Fruit fly (Drosophila melanogaster): Measurements from ENCODE around the gene CG11760.

CG11760 gene

DNA sequence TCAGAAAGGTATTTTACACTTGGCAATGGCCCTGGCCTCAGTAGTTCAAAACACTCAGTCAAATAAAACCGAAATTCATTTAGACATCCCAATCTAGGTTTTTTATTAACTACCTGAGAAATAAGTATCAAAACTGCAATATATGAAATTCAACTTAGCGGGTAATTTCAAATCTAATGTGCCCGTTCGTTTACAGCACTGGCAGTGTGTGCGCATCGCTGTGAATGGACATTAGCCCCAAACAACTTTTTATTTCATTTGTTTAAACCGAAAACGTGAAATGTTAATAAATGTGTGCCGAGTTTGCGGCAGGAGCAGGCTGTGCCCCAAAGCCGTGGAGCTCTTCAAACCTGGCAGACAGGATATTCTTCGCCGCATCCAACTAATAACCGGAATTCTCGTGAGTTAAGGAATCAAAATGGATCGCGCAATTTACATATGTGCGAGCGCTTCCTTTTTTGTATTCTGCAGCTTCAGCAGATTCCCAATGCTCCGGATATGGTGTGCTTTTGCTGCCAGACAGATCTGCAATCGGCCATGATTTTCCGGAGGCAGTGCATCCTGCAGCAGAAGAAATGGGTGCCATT, 4.1 kb downstream of the CG11760 start, which contains the start of gene nom (continued):
- TF ChIP-seq HmgZ (tag; optimal IDR thresholded peaks at IDR 0.05) (peak; percentile 11), vvl (GFP tag; IDR thresholded peaks at IDR 0.05) (0 out of 2 replicates have a peak, but pooled peaks have one; percentile 29), crp (GFP tag; optimal IDR thresholded peaks at IDR 0.05) (peak in 1 of 2 experiments; percentile 22), CG18011 (GFP tag; optimal IDR thresholded peaks at IDR 0.05) (peak; percentile 29), Myb (GFP tag; optimal IDR thresholded peaks at IDR 0.05) (peak; percentile 88), Pdp1 (GFP tag; optimal IDR thresholded peaks at IDR 0.05) (peak in 1 of 2 experiments; percentile 49), Dp (GFP tag; optimal IDR thresholded peaks at IDR 0.05) (peak; percentile 84), E2f2 (GFP tag; IDR thresholded peaks at IDR 0.05) (peak; percentile 89), CG14860 (GFP tag; IDR thresholded peaks at IDR 0.05; ENCODE audit: partially characterized antibody) (0 out of 3 replicates have a peak, but pooled peaks have one; percentile 23), Scr (GFP tag; IDR thresholded peaks at IDR 0.05; ENCODE audit: partially characterized antibody) (0 out of 2 replicates have a peak, but pooled peaks have one; percentile 7), CG14667 (GFP tag; IDR thresholded peaks at IDR 0.05) (no peak)

DNA sequence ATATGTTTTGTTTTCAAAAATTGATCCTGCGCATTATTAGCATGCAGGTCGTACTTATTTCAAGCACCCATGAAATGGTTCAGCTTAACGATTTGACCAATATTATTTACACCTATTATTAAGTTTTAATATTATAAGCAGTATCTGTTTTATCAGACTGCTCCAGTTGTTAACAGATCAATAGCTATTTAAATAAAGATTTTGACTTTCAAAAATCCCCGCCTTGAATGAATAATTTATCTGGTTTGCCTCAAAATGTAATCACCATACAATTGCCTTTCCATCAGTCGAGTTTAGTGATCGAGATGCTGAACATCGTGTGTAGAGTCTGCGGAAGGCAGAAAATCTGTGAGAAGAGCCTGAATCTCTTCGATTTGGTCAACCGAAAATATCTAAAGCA, 6.2 kb downstream of the CG11760 start, which contains the start of gene ouib:
Gene ouib (plus strand): TSS at position 301 of the 400 bp plus-strand sequence.
- no peak for TF ChIP-seq ERR (GFP tag; optimal IDR thresholded peaks at IDR 0.05)

DNA sequence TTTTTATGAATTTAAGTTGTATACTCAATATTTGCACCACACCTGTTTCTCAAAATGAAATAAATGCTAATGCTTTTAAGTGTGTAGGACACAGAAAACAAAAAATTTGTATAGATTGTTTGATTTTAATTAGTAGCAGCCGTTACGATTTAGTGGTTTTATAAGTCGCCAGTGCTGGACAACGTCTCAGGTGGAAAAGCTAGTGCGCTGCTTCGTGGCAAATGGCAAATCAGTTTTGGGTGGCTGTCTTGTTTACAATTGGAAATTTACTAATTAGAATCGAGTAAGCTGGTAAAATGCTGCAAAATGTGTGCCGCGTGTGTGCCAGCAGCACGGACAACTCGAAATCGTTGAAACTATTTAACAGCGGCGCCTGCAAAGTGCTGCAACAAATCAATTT, 7.6 kb downstream of the CG11760 start, which contains the start of gene CG8159:
Gene CG8159 (plus strand): TSS at position 223 of the 400 bp plus-strand sequence.
- TF ChIP-seq tx (GFP tag; optimal IDR thresholded peaks at IDR 0.05) = no peak
- TF ChIP-seq CG8290 (GFP tag; optimal IDR thresholded peaks at IDR 0.05) = no peak
- no peak for TF ChIP-seq CG8290 (tag; optimal IDR thresholded peaks at IDR 0.05)
- no peak for TF ChIP-seq otp (GFP tag; IDR thresholded peaks at IDR 0.05)
- no peak for TF ChIP-seq slp2 (GFP tag; optimal IDR thresholded peaks at IDR 0.05)
- TF ChIP-seq yki (optimal IDR thresholded peaks at IDR 0.05) = no peak
- no peak for TF ChIP-seq schlank (tag; optimal IDR thresholded peaks at IDR 0.05)
- no peak for TF ChIP-seq nerfin-2 (GFP tag; IDR thresholded peaks at IDR 0.05; ENCODE audit: partially characterized antibody)
- TF ChIP-seq zf30C (GFP tag; optimal IDR thresholded peaks at IDR 0.05) = no peak
- TF ChIP-seq sc (optimal IDR thresholded peaks at IDR 0.05) = no peak
- TF ChIP-seq sc (GFP tag; optimal IDR thresholded peaks at IDR 0.05) = no peak
- no peak for TF ChIP-seq trh (GFP tag; optimal IDR thresholded peaks at IDR 0.05)
- TF ChIP-seq CG10366 (GFP tag; IDR thresholded peaks at IDR 0.05) = no peak
- TF ChIP-seq CG15011 (GFP tag; optimal IDR thresholded peaks at IDR 0.05) = no peak
- peak; percentile 93 for TF ChIP-seq Myb (GFP tag; optimal IDR thresholded peaks at IDR 0.05)
- no peak for TF ChIP-seq BtbVII (GFP tag; optimal IDR thresholded peaks at IDR 0.05)
- no peak for TF ChIP-seq CG7928 (GFP tag; optimal IDR thresholded peaks at IDR 0.05)
- no peak for TF ChIP-seq unc-4 (GFP tag; IDR thresholded peaks at IDR 0.05; ENCODE audit: partially characterized antibody)
- no peak for TF ChIP-seq NFAT (GFP tag; IDR thresholded peaks at IDR 0.05)
- no peak for TF ChIP-seq CG2889 (GFP tag; IDR thresholded peaks at IDR 0.05)
- TF ChIP-seq croc (GFP tag; conservative IDR thresholded peaks at IDR 0.05) = no peak
- no peak for TF ChIP-seq lab (GFP tag; optimal IDR thresholded peaks at IDR 0.05)
- no peak for TF ChIP-seq CG30020 (tag; optimal IDR thresholded peaks at IDR 0.05)
- TF ChIP-seq CG10959 (GFP tag; IDR thresholded peaks at IDR 0.05) = no peak
- TF ChIP-seq CG30403 (GFP tag; optimal IDR thresholded peaks at IDR 0.05) = no peak
- TF ChIP-seq CG2120 (GFP tag; optimal IDR thresholded peaks at IDR 0.05) = peak; percentile 6
- no peak for TF ChIP-seq Kr (GFP tag; optimal IDR thresholded peaks at IDR 0.05)
- TF ChIP-seq CG2129 (GFP tag; IDR thresholded peaks at IDR 0.05; ENCODE audit: partially characterized antibody) = no peak
- peak; percentile 88 for TF ChIP-seq Elba2 (GFP tag; optimal IDR thresholded peaks at IDR 0.05)
- no peak for TF ChIP-seq ab (GFP tag; optimal IDR thresholded peaks at IDR 0.05)
- TF ChIP-seq Drgx (GFP tag; IDR thresholded peaks at IDR 0.05) = no peak
- no peak for TF ChIP-seq CG4328 (GFP tag; optimal IDR thresholded peaks at IDR 0.05)
- no peak for TF ChIP-seq Adf1 (GFP tag; IDR thresholded peaks at IDR 0.05)
- TF ChIP-seq pan (optimal IDR thresholded peaks at IDR 0.05) = no peak
- TF ChIP-seq pan (GFP tag; optimal IDR thresholded peaks at IDR 0.05 in 1 of 2, IDR thresholded peaks at IDR 0.05 in 1 of 2) = no peak
- TF ChIP-seq CG4730 (GFP tag; IDR thresholded peaks at IDR 0.05) = no peak
- no peak for TF ChIP-seq p53 (GFP tag; optimal IDR thresholded peaks at IDR 0.05)
